Worm (Caenorhabditis elegans) whole organism, L1 larva: Measurements from ENCODE around the gene sri-67.

Experiments used
- ama-1 ChIP-seq: fragments of 150-350 bp; optimal IDR thresholded peaks from 2 replicates; lab custom pipeline; 2014
- nhr-11 ChIP-seq: fragments of 150-350 bp; optimal IDR thresholded peaks from 2 replicates; lab custom pipeline; 2014; ENCODE audit warnings: missing biosample characterization, missing genetic modification characterization
- nhr-76 ChIP-seq: sonication (generic microtip); optimal IDR thresholded peaks from 2 replicates; lab custom pipeline; 2017; ENCODE audit warnings: missing biosample characterization, missing genetic modification characterization
- zag-1 ChIP-seq: fragments of 150-350 bp; optimal IDR thresholded peaks from 2 replicates; lab custom pipeline; 2014; ENCODE audit warnings: missing biosample characterization, missing genetic modification characterization

ce11 chrV:19994093-19994492 is 6.3 kb downstream of the sri-67 start, which contains the start of gene Y60A3A.25:
- TF ChIP-seq nhr-11 (tag; lab: Kevin White, UChicago) (no peak), nhr-76 (tag; lab: Kevin White, UChicago) (no peak), zag-1 (tag; lab: Kevin White, UChicago) (no peak), ama-1 (lab: Kevin White, UChicago) (no peak)
